Worm (Caenorhabditis elegans) whole organism, L4 larva: ENCODE measurements around the gene F36H1.12.

ENCODE experiments used
- F10B5.3 ChIP-seq: sonication (generic microtip); optimal IDR thresholded peaks from 2 replicates; lab custom pipeline; 2016; ENCODE audit warnings: mild to moderate bottlenecking, missing genetic modification characterization, missing compliant biosample characterization
- F26F4.8 ChIP-seq: fragments of 200-800 bp; sonication (Bioruptor generic); conservative IDR thresholded peaks from 2 replicates; pipeline ENCODE4 v1.3.6; 2022; ENCODE audit warnings: missing genetic modification characterization, missing compliant biosample characterization
- F44E2.7 ChIP-seq: fragments of 200-800 bp; sonication (Bioruptor generic); IDR thresholded peaks from 2 replicates; pipeline ENCODE4 v2.1.2; 2022; ENCODE audit warnings: missing genetic modification characterization, missing compliant biosample characterization
- F49E8.2 ChIP-seq: sonication (generic microtip); optimal IDR thresholded peaks from 2 replicates; lab custom pipeline; 2016; ENCODE audit warnings: missing compliant biosample characterization, mild to moderate bottlenecking, missing genetic modification characterization, borderline replicate concordance
- R02D3.7 ChIP-seq: fragments of 150-350 bp; sonication (generic microtip); optimal IDR thresholded peaks from 3 replicates; lab custom pipeline; 2014; ENCODE audit warnings: missing biosample characterization, missing genetic modification characterization
- T20F7.1 ChIP-seq: fragments of 200-800 bp; sonication (Bioruptor generic); optimal IDR thresholded peaks from 2 replicates; lab custom pipeline; 2018; ENCODE audit warnings: mild to moderate bottlenecking, missing genetic modification characterization, missing compliant biosample characterization
- T26A8.4 ChIP-seq: fragments of 200-800 bp; sonication (Bioruptor generic); IDR thresholded peaks from 2 replicates; pipeline ENCODE4 v1.3.6; 2022; ENCODE audit warnings: missing genetic modification characterization, missing compliant biosample characterization
- Y5F2A.4 ChIP-seq: fragments of 200-800 bp; sonication (Bioruptor generic); optimal IDR thresholded peaks from 2 replicates; lab custom pipeline; 2018; ENCODE audit warnings: mild to moderate bottlenecking, missing genetic modification characterization, missing compliant biosample characterization
- Y75B8A.6 ChIP-seq: fragments of 200-800 bp; sonication (Bioruptor generic); IDR thresholded peaks from 2 replicates; pipeline ENCODE4 v1.3.6; 2022; ENCODE audit warnings: missing genetic modification reagents, missing genetic modification characterization, missing compliant biosample characterization
- aha-1 ChIP-seq: fragments of 150-350 bp; peaks from one replicate; lab custom pipeline; 2014; ENCODE audit warnings: missing biosample characterization, missing genetic modification characterization
- arid-1 ChIP-seq: fragments of 200-800 bp; sonication (Bioruptor generic); conservative IDR thresholded peaks from 2 replicates; pipeline ENCODE4 v1.3.6; 2022; ENCODE audit warnings: missing genetic modification reagents, missing genetic modification characterization, missing compliant biosample characterization
- attf-4 ChIP-seq: sonication (generic microtip); optimal IDR thresholded peaks from 3 replicates; lab custom pipeline; 2017; ENCODE audit warnings: missing biosample characterization, missing genetic modification characterization
- ceh-44 ChIP-seq: fragments of 200-800 bp; sonication (Bioruptor generic); IDR thresholded peaks from 2 replicates; pipeline ENCODE4 v1.3.6; 2022; ENCODE audit warnings: missing genetic modification reagents, missing genetic modification characterization, missing compliant biosample characterization
- cey-2 ChIP-seq: sonication (generic microtip); optimal IDR thresholded peaks from 3 replicates; lab custom pipeline; 2017; ENCODE audit warnings: missing genetic modification characterization, mild to moderate bottlenecking, missing compliant biosample characterization, antibody characterized with exemption, borderline replicate concordance; ENCODE audit not compliant: insufficient read depth
- ctbp-1 ChIP-seq: fragments of 200-800 bp; sonication (Bioruptor generic); IDR thresholded peaks from 2 replicates; pipeline ENCODE4 v1.3.6; 2022; ENCODE audit warnings: missing genetic modification reagents, missing genetic modification characterization, missing compliant biosample characterization
- daf-12 ChIP-seq: fragments of 150-350 bp; optimal IDR thresholded peaks from 2 replicates; lab custom pipeline; 2014; ENCODE audit warnings: missing biosample characterization, missing genetic modification reagents, missing genetic modification characterization
- daf-19 ChIP-seq: fragments of 200-800 bp; sonication (Bioruptor generic); conservative IDR thresholded peaks from 2 replicates; pipeline ENCODE4 v1.3.6; 2022; ENCODE audit warnings: missing genetic modification characterization, missing compliant biosample characterization
- daf-8 ChIP-seq: fragments of 200-800 bp; sonication (Bioruptor generic); IDR thresholded peaks from 2 replicates; pipeline ENCODE4 v1.3.6; 2022; ENCODE audit warnings: missing genetic modification characterization, missing compliant biosample characterization
- dmd-8 ChIP-seq: fragments of 200-800 bp; sonication (Bioruptor generic); IDR thresholded peaks from 2 replicates; pipeline ENCODE4 v1.3.6; 2022; ENCODE audit warnings: missing genetic modification characterization, missing compliant biosample characterization
- dpl-1 ChIP-seq: fragments of 150-350 bp; optimal IDR thresholded peaks from 2 replicates; lab custom pipeline; 2014; ENCODE audit warnings: missing biosample characterization, missing genetic modification reagents, missing genetic modification characterization
- duxl-1 ChIP-seq: sonication (generic microtip); optimal IDR thresholded peaks from 2 replicates; lab custom pipeline; 2016; ENCODE audit warnings: mild to moderate bottlenecking, missing genetic modification characterization, moderate library complexity, missing compliant biosample characterization; ENCODE audit not compliant: poor library complexity
- egl-43 ChIP-seq: fragments of 200-800 bp; sonication (Bioruptor generic); IDR thresholded peaks from 2 replicates; pipeline ENCODE4 v1.3.6; 2022; ENCODE audit warnings: missing genetic modification reagents, missing genetic modification characterization, missing compliant biosample characterization
- fkh-10 ChIP-seq: fragments of 150-350 bp; optimal IDR thresholded peaks from 2 replicates; lab custom pipeline; 2014; ENCODE audit warnings: missing biosample characterization, missing genetic modification reagents, missing genetic modification characterization
- hif-1 ChIP-seq, 2 experiments: sonication (generic microtip); optimal IDR thresholded peaks; 2 replicates each; lab custom pipeline; 2016 to 2017; ENCODE audit warnings: missing compliant biosample characterization in 2 of 2, missing genetic modification characterization in 2 of 2, missing genetic modification reagents in 2 of 2, missing genotype in 2 of 2, mild to moderate bottlenecking in 1 of 2
- hlh-11 ChIP-seq: fragments of 200-800 bp; sonication (Bioruptor generic); optimal IDR thresholded peaks from 2 replicates; lab custom pipeline; 2018; ENCODE audit warnings: mild to moderate bottlenecking, missing genetic modification characterization, missing compliant biosample characterization
- hlh-30 ChIP-seq: sonication (generic microtip); optimal IDR thresholded peaks from 2 replicates; lab custom pipeline; 2017; ENCODE audit warnings: antibody characterized with exemption, mild to moderate bottlenecking, missing genetic modification characterization, missing compliant biosample characterization; ENCODE audit not compliant: insufficient read depth
- hmg-1.1 ChIP-seq: fragments of 200-800 bp; sonication (Bioruptor generic); IDR thresholded peaks from 2 replicates; pipeline ENCODE4 v1.3.6; 2022; ENCODE audit warnings: missing genetic modification reagents, missing genetic modification characterization, missing compliant biosample characterization
- lim-7 ChIP-seq: fragments of 200-800 bp; sonication (Bioruptor generic); IDR thresholded peaks from 2 replicates; pipeline ENCODE4 v1.3.6; 2022; ENCODE audit warnings: missing genetic modification characterization, missing compliant biosample characterization
- lsy-2 ChIP-seq, 2 experiments: fragments of 150-350 bp in 1 of 2; sonication (generic microtip) in 1 of 2; optimal IDR thresholded peaks; 2 replicates each; lab custom pipeline; 2014 to 2017; ENCODE audit warnings: missing biosample characterization in 2 of 2, missing genetic modification characterization in 2 of 2
- madf-5 ChIP-seq, 2 experiments: fragments of 200-800 bp; sonication (Bioruptor generic); IDR thresholded peaks; 2 replicates each; pipeline ENCODE4 v1.3.6; 2022; ENCODE audit warnings: missing compliant biosample characterization in 2 of 2, missing genetic modification characterization in 2 of 2
- madf-9 ChIP-seq: fragments of 200-800 bp; sonication (Bioruptor generic); conservative IDR thresholded peaks from 2 replicates; pipeline ENCODE4 v1.3.6; 2022; ENCODE audit warnings: missing genetic modification reagents, missing genetic modification characterization, missing compliant biosample characterization
- mdl-1 ChIP-seq, 2 experiments: fragments of 150-350 bp in 1 of 2; sonication (generic microtip) in 1 of 2; optimal IDR thresholded peaks; 2 replicates each; lab custom pipeline; 2014 to 2017; ENCODE audit warnings: missing biosample characterization in 2 of 2, missing genetic modification characterization in 2 of 2
- mdt-29 ChIP-seq: fragments of 200-800 bp; sonication (Bioruptor generic); IDR thresholded peaks from 2 replicates; pipeline ENCODE4 v1.3.6; 2022; ENCODE audit warnings: missing genetic modification reagents, missing genetic modification characterization, missing compliant biosample characterization
- mes-2 ChIP-seq: sonication (generic microtip); optimal IDR thresholded peaks from 2 replicates; lab custom pipeline; 2016; ENCODE audit warnings: missing genotype, mild to moderate bottlenecking, missing genetic modification characterization, missing compliant biosample characterization; ENCODE audit not compliant: poor library complexity, severe bottlenecking
- mxl-2 ChIP-seq: fragments of 200-800 bp; sonication (Bioruptor generic); conservative IDR thresholded peaks from 2 replicates; pipeline ENCODE4 v1.3.6; 2022; ENCODE audit warnings: missing genetic modification reagents, missing genetic modification characterization, missing compliant biosample characterization
- mxl-3 ChIP-seq: fragments of 200-800 bp; sonication (Bioruptor generic); optimal IDR thresholded peaks from 2 replicates; lab custom pipeline; 2018; ENCODE audit warnings: mild to moderate bottlenecking, missing genetic modification characterization, missing compliant biosample characterization
- nhr-11 ChIP-seq: fragments of 150-350 bp; optimal IDR thresholded peaks from 2 replicates; lab custom pipeline; 2014; ENCODE audit warnings: missing biosample characterization, missing genetic modification characterization
- nhr-6 ChIP-seq: fragments of 150-350 bp; optimal IDR thresholded peaks from 2 replicates; lab custom pipeline; 2014; ENCODE audit warnings: missing biosample characterization, missing genetic modification characterization
- nhr-76 ChIP-seq: fragments of 150-350 bp; optimal IDR thresholded peaks from 2 replicates; lab custom pipeline; 2014; ENCODE audit warnings: missing biosample characterization, missing genetic modification characterization
- sdz-12 ChIP-seq: fragments of 200-800 bp; sonication (Bioruptor generic); optimal IDR thresholded peaks from 2 replicates; lab custom pipeline; 2018; ENCODE audit warnings: mild to moderate bottlenecking, missing genetic modification characterization, missing compliant biosample characterization
- set-16 ChIP-seq: fragments of 200-800 bp; sonication (Bioruptor generic); IDR thresholded peaks from 2 replicates; pipeline ENCODE4 v1.3.6; 2022; ENCODE audit warnings: missing genetic modification reagents, missing genetic modification characterization, missing compliant biosample characterization
- skn-1 ChIP-seq: fragments of 150-350 bp; optimal IDR thresholded peaks from 2 replicates; lab custom pipeline; 2014; ENCODE audit warnings: missing biosample characterization, missing genetic modification characterization
- snpc-1.2 ChIP-seq: fragments of 200-800 bp; sonication (Bioruptor generic); IDR thresholded peaks from 2 replicates; pipeline ENCODE4 v1.3.6; 2022; ENCODE audit warnings: missing genetic modification reagents, missing genetic modification characterization, missing compliant biosample characterization
- spr-3 ChIP-seq: fragments of 200-800 bp; sonication (Bioruptor generic); optimal IDR thresholded peaks from 2 replicates; lab custom pipeline; 2018; ENCODE audit warnings: mild to moderate bottlenecking, missing genetic modification characterization, missing compliant biosample characterization
- unc-39 ChIP-seq: sonication (generic microtip); optimal IDR thresholded peaks from 2 replicates; lab custom pipeline; 2017; ENCODE audit warnings: missing biosample characterization, missing genetic modification characterization
- vab-7 ChIP-seq: fragments of 200-800 bp; sonication (Bioruptor generic); IDR thresholded peaks from 2 replicates; pipeline ENCODE4 v1.3.6; 2022; ENCODE audit warnings: missing genetic modification reagents, missing genetic modification characterization, missing compliant biosample characterization
- zag-1 ChIP-seq: fragments of 150-350 bp; optimal IDR thresholded peaks from 2 replicates; lab custom pipeline; 2014; ENCODE audit warnings: missing biosample characterization, missing genetic modification characterization
- zfp-2 ChIP-seq: sonication (generic microtip); optimal IDR thresholded peaks from 2 replicates; lab custom pipeline; 2016; ENCODE audit warnings: mild to moderate bottlenecking, missing genetic modification characterization, missing compliant biosample characterization
- zip-11 ChIP-seq: fragments of 200-800 bp; sonication (Bioruptor generic); IDR thresholded peaks from 2 replicates; pipeline ENCODE4 v1.3.6; 2022; ENCODE audit warnings: missing genetic modification characterization, missing compliant biosample characterization
- zip-2 ChIP-seq: fragments of 150-350 bp; optimal IDR thresholded peaks from 2 replicates; lab custom pipeline; 2014; ENCODE audit warnings: missing biosample characterization, missing genetic modification characterization
- ztf-11 ChIP-seq: fragments of 150-350 bp; optimal IDR thresholded peaks from 2 replicates; lab custom pipeline; 2014; ENCODE audit warnings: missing biosample characterization, missing genetic modification characterization
- ztf-7 ChIP-seq: fragments of 150-350 bp; optimal IDR thresholded peaks from 2 replicates; lab custom pipeline; 2014; ENCODE audit warnings: missing biosample characterization, missing genetic modification characterization

Gene F36H1.12

DNA sequence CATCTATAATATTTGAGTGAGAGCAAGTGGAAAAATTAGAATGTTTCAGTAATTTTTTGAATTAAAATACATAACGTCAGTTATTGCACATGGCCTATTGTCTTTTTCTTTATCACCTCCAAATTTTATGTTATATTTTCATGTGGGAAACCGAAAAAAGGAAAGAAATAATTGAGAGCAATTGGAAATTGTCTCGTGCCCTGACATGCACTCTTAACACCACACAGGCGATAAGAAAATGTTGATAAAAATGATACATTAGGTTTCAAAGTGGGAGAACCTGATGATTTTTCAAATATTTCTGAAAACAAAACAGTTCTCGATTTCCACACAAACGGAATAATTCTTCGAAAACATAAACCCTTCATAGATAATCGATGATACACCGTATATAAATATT is 37.6 kb downstream of the F36H1.12 start, which contains the start of gene F13H10.3 (continued):
- no peak for TF ChIP-seq nhr-76 (tag; lab: Kevin White, UChicago)
- TF ChIP-seq lsy-2 (tag; optimal IDR thresholded peaks at IDR 0.05; lab: Kevin White, UChicago), result no peak
- no peak for TF ChIP-seq zip-2 (tag; lab: Kevin White, UChicago)
- TF ChIP-seq dmd-8 (GFP tag; lab: Robert Waterston, UW), result no peak
- TF ChIP-seq mxl-3 (GFP tag; lab: Kevin White, UChicago), result peak; percentile 40
- no peak for TF ChIP-seq R02D3.7
- TF ChIP-seq egl-43, result no peak
- TF ChIP-seq set-16 (GFP tag; lab: Robert Waterston, UW), result no peak
- no peak for TF ChIP-seq attf-4 (tag; lab: Kevin White, UChicago)
- TF ChIP-seq hmg-1.1 (GFP tag; lab: Robert Waterston, UW), result no peak
- no peak for TF ChIP-seq skn-1 (tag; lab: Kevin White, UChicago)
- TF ChIP-seq nhr-6, result no peak
- TF ChIP-seq zip-11, result no peak
- peak in 1 of 2 experiments; percentile 78 for TF ChIP-seq mdl-1 (tag; optimal IDR thresholded peaks at IDR 0.05; lab: Kevin White, UChicago)
- TF ChIP-seq sdz-12, result no peak
- no peak for TF ChIP-seq mxl-2 (GFP tag; lab: Robert Waterston, UW)
- no peak for TF ChIP-seq madf-9 (GFP tag; lab: Robert Waterston, UW)
- TF ChIP-seq F10B5.3 (tag; lab: Kevin White, UChicago), result no peak
- TF ChIP-seq ztf-11 (tag; lab: Kevin White, UChicago), result no peak
- TF ChIP-seq aha-1 (tag; lab: Kevin White, UChicago), result peak; percentile 77
- no peak for TF ChIP-seq zag-1 (tag; lab: Kevin White, UChicago)
- TF ChIP-seq hlh-30 (tag; lab: Kevin White, UChicago), result peak; percentile 59
- TF ChIP-seq unc-39 (tag; lab: Kevin White, UChicago), result no peak
- peak; percentile 20 for TF ChIP-seq duxl-1 (tag; lab: Kevin White, UChicago)
- no peak for TF ChIP-seq Y75B8A.6 (GFP tag; lab: Robert Waterston, UW)
- no peak for TF ChIP-seq snpc-1.2 (GFP tag; lab: Robert Waterston, UW)
- TF ChIP-seq ceh-44 (GFP tag; lab: Robert Waterston, UW), result no peak
- no peak for TF ChIP-seq F44E2.7 (GFP tag; lab: Robert Waterston, UW)
- TF ChIP-seq madf-5 (GFP tag; IDR thresholded peaks at IDR 0.05; lab: Robert Waterston, UW), result no peak
- TF ChIP-seq T20F7.1 (GFP tag; lab: Kevin White, UChicago), result peak; percentile 35
- TF ChIP-seq daf-19 (GFP tag; lab: Robert Waterston, UW), result no peak
- TF ChIP-seq lim-7, result no peak
- TF ChIP-seq hlh-11 (tag; lab: Kevin White, UChicago), result peak; percentile 72
- no peak for TF ChIP-seq nhr-11 (tag; lab: Kevin White, UChicago)
- no peak for TF ChIP-seq fkh-10 (GFP tag; lab: Kevin White, UChicago)
- no peak for TF ChIP-seq ctbp-1
- no peak for TF ChIP-seq Y5F2A.4
- TF ChIP-seq F49E8.2, result no peak
- TF ChIP-seq vab-7 (GFP tag; lab: Robert Waterston, UW), result no peak
- TF ChIP-seq spr-3, result no peak
- peak; percentile 6 for TF ChIP-seq dpl-1 (GFP tag; lab: Kevin White, UChicago)
- no peak for TF ChIP-seq daf-12 (tag; lab: Kevin White, UChicago)
- no peak for TF ChIP-seq hif-1 (tag; optimal IDR thresholded peaks at IDR 0.05; lab: Kevin White, UChicago)
- TF ChIP-seq arid-1 (GFP tag; lab: Robert Waterston, UW), result 0 out of 2 replicates have a peak, but pooled peaks have one; percentile 32
- TF ChIP-seq cey-2 (tag; lab: Kevin White, UChicago), result no peak
- no peak for TF ChIP-seq F26F4.8
- no peak for TF ChIP-seq daf-8 (GFP tag; lab: Robert Waterston, UW)
- TF ChIP-seq mdt-29 (GFP tag; lab: Robert Waterston, UW), result no peak
- no peak for TF ChIP-seq zfp-2
- no peak for TF ChIP-seq ztf-7 (tag; lab: Kevin White, UChicago)
- TF ChIP-seq mes-2 (tag; lab: Kevin White, UChicago), result no peak
- TF ChIP-seq T26A8.4 (GFP tag; lab: Robert Waterston, UW), result no peak
